Fruit fly (Drosophila melanogaster): ENCODE data around the gene GluRIIC.
A peak's percentile ranks its signal among the peaks of the same experiment; 100 is the strongest.

Gene GluRIIC

dm6 chr2L:903748-904147, 10.1 kb upstream of the GluRIIC start (continued):
- TF ChIP-seq CG4820 (GFP tag; optimal IDR thresholded peaks at IDR 0.05) (no peak), Fer2 (tag; optimal IDR thresholded peaks at IDR 0.05) (no peak), CG8290 (GFP tag; optimal IDR thresholded peaks at IDR 0.05) (no peak), CG8290 (tag; optimal IDR thresholded peaks at IDR 0.05) (peak in 1 of 2 experiments; percentile 19), lilli (GFP tag; optimal IDR thresholded peaks at IDR 0.05) (no peak), Dref (GFP tag; IDR thresholded peaks at IDR 0.05) (no peak), CG2678 (tag; optimal IDR thresholded peaks at IDR 0.05) (peak; percentile 24), CG31441 (GFP tag; IDR thresholded peaks at IDR 0.05) (no peak), dmrt99B (tag; optimal IDR thresholded peaks at IDR 0.05) (peak; percentile 26), CG2712 (tag; optimal IDR thresholded peaks at IDR 0.05) (no peak), HLH3B (GFP tag; IDR thresholded peaks at IDR 0.05) (no peak), Lim3 (GFP tag; IDR thresholded peaks at IDR 0.05) (no peak), slbo (GFP tag; IDR thresholded peaks at IDR 0.05) (peak; percentile 24; the same call in 1 of the 2 replicates), CG3838 (GFP tag; optimal IDR thresholded peaks at IDR 0.05) (no peak), oc (tag; optimal IDR thresholded peaks at IDR 0.05) (no peak), CG6813 (GFP tag; optimal IDR thresholded peaks at IDR 0.05) (no peak), ase (GFP tag; IDR thresholded peaks at IDR 0.05) (no peak), sens (GFP tag) (peak; percentile 10), CG2120 (GFP tag; optimal IDR thresholded peaks at IDR 0.05) (peak; percentile 7), lab (GFP tag; optimal IDR thresholded peaks at IDR 0.05) (peak; percentile 21), Fer3 (tag; optimal IDR thresholded peaks at IDR 0.05) (no peak), p53 (GFP tag; optimal IDR thresholded peaks at IDR 0.05) (no peak), org-1 (GFP tag; optimal IDR thresholded peaks at IDR 0.05) (no peak), CG4282 (GFP tag; optimal IDR thresholded peaks at IDR 0.05) (no peak), CG12219 (GFP tag; optimal IDR thresholded peaks at IDR 0.05) (no peak), CG7271 (tag; optimal IDR thresholded peaks at IDR 0.05) (no peak)

- TF ChIP-seq ewg (GFP tag; optimal IDR thresholded peaks at IDR 0.05): peak; percentile 69
- TF ChIP-seq CG9215 (GFP tag; IDR thresholded peaks at IDR 0.05): no peak
- TF ChIP-seq MESR4 (GFP tag; optimal IDR thresholded peaks at IDR 0.05): no peak
- TF ChIP-seq hbn (GFP tag; IDR thresholded peaks at IDR 0.05; ENCODE audit: partially characterized antibody): no peak
- peak; percentile 0 for TF ChIP-seq nerfin-1 (tag; optimal IDR thresholded peaks at IDR 0.05)
- TF ChIP-seq scrt (GFP tag; optimal IDR thresholded peaks at IDR 0.05): peak; percentile 95
- peak; percentile 65 for TF ChIP-seq Nf-YC (tag; optimal IDR thresholded peaks at IDR 0.05)
Observed at dm6 chr2L:918738-919137, 4.9 kb downstream of the GluRIIC start.

- TF ChIP-seq psq (GFP tag; optimal IDR thresholded peaks at IDR 0.05): no peak
- TF ChIP-seq inv (GFP tag; IDR thresholded peaks at IDR 0.05; ENCODE audit: partially characterized antibody): no peak
- no peak for TF ChIP-seq BEAF-32 (GFP tag; optimal IDR thresholded peaks at IDR 0.05)
- TF ChIP-seq CG1792 (GFP tag; optimal IDR thresholded peaks at IDR 0.05): no peak
- no peak for TF ChIP-seq CG7745 (tag; optimal IDR thresholded peaks at IDR 0.05)
- TF ChIP-seq CG10543 (GFP tag; optimal IDR thresholded peaks at IDR 0.05): no peak
- no peak for TF ChIP-seq tgo (GFP tag; IDR thresholded peaks at IDR 0.05)
- no peak for TF ChIP-seq Oaz (GFP tag; IDR thresholded peaks at IDR 0.05)
- no peak for TF ChIP-seq ab (GFP tag; optimal IDR thresholded peaks at IDR 0.05)
- no peak for TF ChIP-seq Hmr (GFP tag; optimal IDR thresholded peaks at IDR 0.05)
- no peak for TF ChIP-seq Nf-YB (GFP tag; optimal IDR thresholded peaks at IDR 0.05)
- no peak for TF ChIP-seq B-H1 (GFP tag; IDR thresholded peaks at IDR 0.05)
- TF ChIP-seq ttk (GFP tag; IDR thresholded peaks at IDR 0.05): no peak
- no peak for TF ChIP-seq ase (GFP tag; IDR thresholded peaks at IDR 0.05)
- no peak for TF ChIP-seq fd3F (GFP tag; optimal IDR thresholded peaks at IDR 0.05)
- no peak for TF ChIP-seq en (GFP tag; optimal IDR thresholded peaks at IDR 0.05)
- no peak for TF ChIP-seq CG16863 (GFP tag; optimal IDR thresholded peaks at IDR 0.05)
- TF ChIP-seq abd-A (tag; optimal IDR thresholded peaks at IDR 0.05): peak; percentile 33
- TF ChIP-seq Lim3 (GFP tag; IDR thresholded peaks at IDR 0.05): no peak
- no peak for TF ChIP-seq schlank (tag; optimal IDR thresholded peaks at IDR 0.05)
Observed at dm6 chr2L:922660-923059, 8.8 kb downstream of the GluRIIC start, which contains the start of gene Tmtc2. Gene Tmtc2, plus strand, starts transcription at chr2L:922793.
